Fruit fly (Drosophila melanogaster) whole organism, embryonic: Measurements from ENCODE around the gene MSBP.

Source experiments
- CG10274 ChIP-seq: fragments of 200-800 bp; sonication (Bioruptor generic); optimal IDR thresholded peaks from 3 replicates; lab custom pipeline; 2017; ENCODE audit warnings: missing biosample characterization, mild to moderate bottlenecking, missing genetic modification characterization
- CG13775 ChIP-seq: fragments of 200-800 bp; sonication (Bioruptor generic); optimal IDR thresholded peaks from 3 replicates; lab custom pipeline; 2017; ENCODE audit warnings: missing biosample characterization, mild to moderate bottlenecking, missing genetic modification characterization
- CG17385 ChIP-seq: fragments of 200-800 bp; sonication (Bioruptor generic); optimal IDR thresholded peaks from 3 replicates; lab custom pipeline; 2018; ENCODE audit warnings: missing biosample characterization, mild to moderate bottlenecking, missing genetic modification characterization
- CG3281 ChIP-seq: fragments of 200-800 bp; sonication (Bioruptor generic); optimal IDR thresholded peaks from 3 replicates; lab custom pipeline; 2017; ENCODE audit warnings: missing biosample characterization, mild to moderate bottlenecking, missing genetic modification characterization
- CG42726 ChIP-seq: fragments of 200-800 bp; sonication (Bioruptor generic); IDR thresholded peaks from 2 replicates; pipeline ENCODE4 v1.3.6; 2022; ENCODE audit warnings: missing biosample characterization, missing genetic modification characterization; ENCODE audit not compliant: partially characterized antibody
- CG4328 ChIP-seq: fragments of 200-800 bp; sonication (Bioruptor generic); optimal IDR thresholded peaks from 3 replicates; lab custom pipeline; 2017; ENCODE audit warnings: missing biosample characterization, missing genetic modification reagents, missing genetic modification characterization
- CG4360 ChIP-seq: fragments of 200-800 bp; sonication (Bioruptor generic); IDR thresholded peaks from 2 replicates; pipeline ENCODE4 v1.3.6; 2022; ENCODE audit warnings: missing biosample characterization, missing genetic modification characterization
- CG4854 ChIP-seq: fragments of 200-800 bp; sonication (Bioruptor generic); optimal IDR thresholded peaks from 2 replicates; lab custom pipeline; 2016; ENCODE audit warnings: missing biosample characterization, missing genetic modification characterization, inconsistent platforms
- CG6683 ChIP-seq: fragments of 200-800 bp; sonication (Bioruptor generic); optimal IDR thresholded peaks from 2 replicates; lab custom pipeline; 2017; ENCODE audit warnings: missing biosample characterization, mild to moderate bottlenecking, missing genetic modification characterization, missing genetic modification reagents
- CG7372 ChIP-seq: fragments of 200-800 bp; sonication (Bioruptor generic); IDR thresholded peaks from 2 replicates; pipeline ENCODE4 v1.3.6; 2022; ENCODE audit warnings: missing biosample characterization, missing genetic modification characterization
- CG7556 ChIP-seq: fragments of 200-800 bp; sonication (Bioruptor generic); optimal IDR thresholded peaks from 2 replicates; lab custom pipeline; 2017; ENCODE audit warnings: missing biosample characterization, mild to moderate bottlenecking, missing genetic modification characterization
- CG8290 ChIP-seq, 3 experiments: fragments of 200-800 bp; sonication (Bioruptor generic); optimal IDR thresholded peaks; 2 replicates each; lab custom pipeline; 2016 to 2019; ENCODE audit warnings: missing biosample characterization in 3 of 3, missing genetic modification characterization in 3 of 3, mild to moderate bottlenecking in 2 of 3, moderate library complexity in 1 of 3
- CG8765 ChIP-seq: fragments of 200-800 bp; sonication (Bioruptor generic); IDR thresholded peaks from 2 replicates; pipeline ENCODE4 v1.3.6; 2022; ENCODE audit warnings: missing biosample characterization, missing genetic modification characterization
- CoRest ChIP-seq: fragments of 200-800 bp; sonication (Bioruptor generic); optimal IDR thresholded peaks from 3 replicates; lab custom pipeline; 2018; ENCODE audit warnings: missing biosample characterization, mild to moderate bottlenecking, missing genetic modification characterization, moderate library complexity
- Dek ChIP-seq: fragments of 200-800 bp; sonication (Bioruptor generic); optimal IDR thresholded peaks from 3 replicates; lab custom pipeline; 2019; ENCODE audit warnings: missing biosample characterization, mild to moderate bottlenecking, missing genetic modification characterization, moderate library complexity
- Dref ChIP-seq: fragments of 200-800 bp; sonication (Bioruptor generic); IDR thresholded peaks from 2 replicates; pipeline ENCODE4 v1.3.6; 2022; ENCODE audit warnings: missing biosample characterization, missing genetic modification characterization
- Gug ChIP-seq: fragments of 200-800 bp; sonication (Bioruptor generic); IDR thresholded peaks from 4 replicates; pipeline ENCODE4 v1.3.6; 2022; ENCODE audit warnings: missing biosample characterization, missing genetic modification characterization
- H2.0 ChIP-seq: fragments of 200-800 bp; sonication (Bioruptor generic); IDR thresholded peaks from 2 replicates; pipeline ENCODE4 v1.3.6; 2022; ENCODE audit warnings: missing biosample characterization, missing genetic modification characterization
- Hr3 ChIP-seq: fragments of 200-800 bp; sonication (Bioruptor generic); optimal IDR thresholded peaks from 3 replicates; lab custom pipeline; 2016; ENCODE audit warnings: missing biosample characterization, missing genetic modification characterization
- Hr78 ChIP-seq, 2 experiments: fragments of 200-800 bp in 1 of 2; fragments of >200 bp in 1 of 2; sonication (Bioruptor generic) in 1 of 2; optimal IDR thresholded peaks; 2 replicates each; lab custom pipeline; 2017 to 2019; ENCODE audit warnings: missing biosample characterization in 2 of 2, missing genetic modification characterization in 2 of 2, mild to moderate bottlenecking in 1 of 2, moderate library complexity in 1 of 2
- Hsf ChIP-seq: fragments of 200-800 bp; sonication (Bioruptor generic); optimal IDR thresholded peaks from 3 replicates; lab custom pipeline; 2016; ENCODE audit warnings: missing biosample characterization, missing genetic modification characterization
- Jarid2 ChIP-seq: fragments of 200-800 bp; sonication (Bioruptor generic); optimal IDR thresholded peaks from 3 replicates; lab custom pipeline; 2017; ENCODE audit warnings: mild to moderate bottlenecking, missing biosample characterization, missing genetic modification reagents, missing genetic modification characterization
- Mad ChIP-seq: fragments of 200-800 bp; sonication (Bioruptor generic); optimal IDR thresholded peaks from 2 replicates; lab custom pipeline; 2016; ENCODE audit warnings: missing biosample characterization, missing genetic modification characterization
- NFAT ChIP-seq: fragments of 200-800 bp; sonication (Bioruptor generic); IDR thresholded peaks from 2 replicates; pipeline ENCODE4 v1.3.6; 2022; ENCODE audit warnings: missing biosample characterization, missing genetic modification characterization
- Scr ChIP-seq: fragments of 200-800 bp; sonication (Bioruptor generic); IDR thresholded peaks from 2 replicates; pipeline ENCODE4 v1.3.6; 2022; ENCODE audit warnings: missing biosample characterization, missing genetic modification characterization; ENCODE audit not compliant: partially characterized antibody
- Sry-δ ChIP-seq: fragments of 200-800 bp; sonication (Bioruptor generic); optimal IDR thresholded peaks from 2 replicates; lab custom pipeline; 2016; ENCODE audit warnings: missing biosample characterization, missing genetic modification characterization
- Taf1 ChIP-seq: fragments of 200-800 bp; sonication (Bioruptor generic); IDR thresholded peaks from 2 replicates; pipeline ENCODE4 v1.3.6; 2022; ENCODE audit warnings: missing biosample characterization, missing genetic modification characterization
- Xrp1 ChIP-seq: fragments of 200-800 bp; sonication (Bioruptor generic); IDR thresholded peaks from 2 replicates; pipeline ENCODE4 v1.3.6; 2022; ENCODE audit warnings: missing biosample characterization, missing genetic modification characterization
- bowl ChIP-seq: fragments of 200-800 bp; sonication (Bioruptor generic); IDR thresholded peaks from 2 replicates; pipeline ENCODE4 v1.3.6; 2022; ENCODE audit warnings: missing biosample characterization, missing genetic modification characterization
- chn ChIP-seq: fragments of 200-800 bp; sonication (Bioruptor generic); optimal IDR thresholded peaks from 2 replicates; lab custom pipeline; 2016; ENCODE audit warnings: missing biosample characterization, missing genetic modification characterization
- croc ChIP-seq: fragments of 200-800 bp; sonication (Bioruptor generic); conservative IDR thresholded peaks from 3 replicates; pipeline ENCODE4 v1.3.6; 2022; ENCODE audit warnings: missing biosample characterization, missing genetic modification characterization
- crp ChIP-seq, 2 experiments: fragments of 200-800 bp; sonication (Bioruptor generic); optimal IDR thresholded peaks; 2 replicates in 1 of 2; 3 replicates in 1 of 2; lab custom pipeline; 2017; ENCODE audit warnings: missing biosample characterization in 2 of 2, missing genetic modification characterization in 2 of 2, mild to moderate bottlenecking in 1 of 2, moderate library complexity in 1 of 2
- dan ChIP-seq: fragments of 200-800 bp; sonication (Bioruptor generic); IDR thresholded peaks from 2 replicates; pipeline ENCODE4 v1.3.6; 2022; ENCODE audit warnings: missing biosample characterization, missing genetic modification characterization
- dati ChIP-seq: fragments of 200-800 bp; sonication (Bioruptor generic); IDR thresholded peaks from 2 replicates; pipeline ENCODE4 v1.3.6; 2022; ENCODE audit warnings: missing biosample characterization, missing genetic modification characterization
- dimm ChIP-seq: fragments of 200-800 bp; sonication (Bioruptor generic); IDR thresholded peaks from 2 replicates; pipeline ENCODE4 v1.3.6; 2022; ENCODE audit warnings: missing biosample characterization, missing genetic modification characterization
- gcm ChIP-seq: fragments of 200-800 bp; sonication (Bioruptor generic); optimal IDR thresholded peaks from 2 replicates; lab custom pipeline; 2019; ENCODE audit warnings: missing biosample characterization, mild to moderate bottlenecking, missing genetic modification characterization, moderate library complexity
- grn ChIP-seq: fragments of 200-800 bp; sonication (Bioruptor generic); optimal IDR thresholded peaks from 3 replicates; lab custom pipeline; 2017; ENCODE audit warnings: missing biosample characterization, missing genetic modification characterization
- hbn ChIP-seq: fragments of 200-800 bp; sonication (Bioruptor generic); IDR thresholded peaks from 2 replicates; pipeline ENCODE4 v1.3.6; 2022; ENCODE audit warnings: missing biosample characterization, missing genetic modification characterization; ENCODE audit not compliant: partially characterized antibody
- jigr1 ChIP-seq: fragments of 200-800 bp; sonication (Bioruptor generic); IDR thresholded peaks from 3 replicates; pipeline ENCODE4 v1.3.6; 2022; ENCODE audit warnings: missing biosample characterization, missing genetic modification characterization
- psq ChIP-seq: fragments of 200-800 bp; sonication (Bioruptor generic); optimal IDR thresholded peaks from 2 replicates; lab custom pipeline; 2017; ENCODE audit warnings: missing biosample characterization, missing genetic modification characterization
- row ChIP-seq: fragments of 200-800 bp; sonication (Bioruptor generic); IDR thresholded peaks from 3 replicates; pipeline ENCODE4 v1.3.6; 2022; ENCODE audit warnings: missing biosample characterization, missing genetic modification characterization
- salm ChIP-seq: fragments of 200-800 bp; sonication (Bioruptor generic); optimal IDR thresholded peaks from 2 replicates; lab custom pipeline; 2018; ENCODE audit warnings: missing biosample characterization, mild to moderate bottlenecking, missing genetic modification characterization
- schlank ChIP-seq: fragments of 200-800 bp; sonication (Bioruptor generic); optimal IDR thresholded peaks from 2 replicates; lab custom pipeline; 2018; ENCODE audit warnings: missing biosample characterization, mild to moderate bottlenecking, missing genetic modification characterization
- sens ChIP-seq: fragments of 200-800 bp; sonication (Bioruptor generic); peaks from one replicate; lab custom pipeline; 2016; ENCODE audit warnings: missing biosample characterization, missing genetic modification characterization
- sisA ChIP-seq: fragments of 200-800 bp; sonication (Bioruptor generic); IDR thresholded peaks from 2 replicates; pipeline ENCODE4 v1.3.6; 2022; ENCODE audit warnings: missing biosample characterization, missing genetic modification characterization
- slp2 ChIP-seq: fragments of 200-800 bp; sonication (Bioruptor generic); optimal IDR thresholded peaks from 2 replicates; lab custom pipeline; 2016; ENCODE audit warnings: missing biosample characterization, missing genetic modification characterization
- stc ChIP-seq: fragments of 200-800 bp; sonication (Bioruptor generic); IDR thresholded peaks from 2 replicates; pipeline ENCODE4 v1.3.6; 2022; ENCODE audit warnings: missing biosample characterization, missing genetic modification characterization
- tna ChIP-seq: fragments of 200-800 bp; sonication (Bioruptor generic); IDR thresholded peaks from 2 replicates; pipeline ENCODE4 v1.3.6; 2022; ENCODE audit warnings: missing biosample characterization, missing genetic modification characterization; ENCODE audit not compliant: partially characterized antibody
- trem ChIP-seq: fragments of 200-800 bp; optimal IDR thresholded peaks from 3 replicates; lab custom pipeline; 2019; ENCODE audit warnings: missing biosample characterization, mild to moderate bottlenecking, missing genetic modification characterization, moderate library complexity
- zen2 ChIP-seq: fragments of 200-800 bp; sonication (Bioruptor generic); IDR thresholded peaks from 3 replicates; pipeline ENCODE4 v1.3.6; 2022; ENCODE audit warnings: missing biosample characterization, missing genetic modification characterization; ENCODE audit not compliant: partially characterized antibody

The MSBP gene

dm6 chrX:15844139-15844538 is 45.8 kb downstream of the MSBP start, which contains the start of the genes ArgRS and CG8578 (continued):
- TF ChIP-seq gcm (GFP tag; lab: Kevin White, UChicago) (no peak), H2.0 (GFP tag; lab: Robert Waterston, UW) (no peak), CG13775 (GFP tag; lab: Kevin White, UChicago) (peak; percentile 10), Mad (no peak), CG6683 (GFP tag; lab: Kevin White, UChicago) (no peak), trem (tag; lab: Kevin White, UChicago) (peak; percentile 40), CoRest (tag; lab: Kevin White, UChicago) (peak; percentile 54), row (peak; percentile 89), jigr1 (GFP tag; lab: Robert Waterston, UW) (no peak; the same call in 2 of the 3 replicates), zen2 (GFP tag; lab: Robert Waterston, UW) (no peak; the same call in 2 of the 3 replicates), CG8765 (peak; percentile 56; the same call in 1 of the 2 replicates), Dek (tag; lab: Kevin White, UChicago) (no peak), bowl (GFP tag; lab: Robert Waterston, UW) (no peak), CG4360 (no peak), salm (tag; lab: Kevin White, UChicago) (no peak), Hsf (peak; percentile 37), CG17385 (GFP tag; lab: Kevin White, UChicago) (peak; percentile 22), Gug (GFP tag; lab: Robert Waterston, UW) (peak; percentile 82), psq (GFP tag; lab: Kevin White, UChicago) (no peak), CG7372 (GFP tag; lab: Robert Waterston, UW) (peak; percentile 77), CG8290 (GFP tag; optimal IDR thresholded peaks at IDR 0.05; lab: Kevin White, UChicago) (peak; percentile 84), CG8290 (tag; optimal IDR thresholded peaks at IDR 0.05; lab: Kevin White, UChicago) (no peak), CG4328 (GFP tag; lab: Kevin White, UChicago) (no peak), NFAT (GFP tag; lab: Robert Waterston, UW) (no peak), crp (GFP tag; optimal IDR thresholded peaks at IDR 0.05; lab: Kevin White, UChicago) (peak in 1 of 2 experiments; percentile 71), Jarid2 (no peak), CG3281 (GFP tag; lab: Kevin White, UChicago) (no peak), Taf1 (peak; percentile 58; the same call in 1 of the 2 replicates), sisA (no peak; the same call in 1 of the 2 replicates), croc (GFP tag; lab: Robert Waterston, UW) (peak; percentile 40; the same call in 1 of the 3 replicates), dimm (GFP tag; lab: Robert Waterston, UW) (no peak), CG7556 (no peak), CG42726 (GFP tag; lab: Robert Waterston, UW) (no peak), Dref (GFP tag; lab: Robert Waterston, UW) (peak; percentile 73), schlank (tag; lab: Kevin White, UChicago) (peak; percentile 26), sens (GFP tag; lab: Kevin White, UChicago) (peak; percentile 96), Xrp1 (GFP tag; lab: Robert Waterston, UW) (peak; percentile 51; the same call in 1 of the 2 replicates), Hr3 (GFP tag; lab: Kevin White, UChicago) (peak; percentile 24), Scr (GFP tag; lab: Robert Waterston, UW) (peak; percentile 88), hbn (GFP tag; lab: Robert Waterston, UW) (peak; percentile 75; the same call in 1 of the 2 replicates), grn (GFP tag; lab: Kevin White, UChicago) (no peak), chn (GFP tag; lab: Kevin White, UChicago) (peak; percentile 56), slp2 (peak; percentile 88), CG4854 (GFP tag; lab: Kevin White, UChicago) (no peak), Sry-δ (GFP tag; lab: Kevin White, UChicago) (peak; percentile 94), stc (GFP tag; lab: Robert Waterston, UW) (peak; percentile 60; the same call in 1 of the 2 replicates), tna (GFP tag; lab: Robert Waterston, UW) (peak; percentile 67; the same call in 1 of the 2 replicates), dati (GFP tag; lab: Robert Waterston, UW) (no peak), CG10274 (GFP tag; lab: Kevin White, UChicago) (no peak), dan (GFP tag; lab: Robert Waterston, UW) (no peak), Hr78 (GFP tag; optimal IDR thresholded peaks at IDR 0.05; lab: Kevin White, UChicago) (no peak)
